Fruit fly (Drosophila melanogaster) S2 (cell line): ENCODE results near the gene tst.

Experiments
- CG8478 ChIP-seq: fragments of >200 bp; optimal IDR thresholded peaks from 2 replicates; lab custom pipeline; 2018
- CTCF ChIP-seq, 2 experiments: fragments of >200 bp; optimal IDR thresholded peaks; 2 replicates each; lab custom pipeline; 2018

DNA sequence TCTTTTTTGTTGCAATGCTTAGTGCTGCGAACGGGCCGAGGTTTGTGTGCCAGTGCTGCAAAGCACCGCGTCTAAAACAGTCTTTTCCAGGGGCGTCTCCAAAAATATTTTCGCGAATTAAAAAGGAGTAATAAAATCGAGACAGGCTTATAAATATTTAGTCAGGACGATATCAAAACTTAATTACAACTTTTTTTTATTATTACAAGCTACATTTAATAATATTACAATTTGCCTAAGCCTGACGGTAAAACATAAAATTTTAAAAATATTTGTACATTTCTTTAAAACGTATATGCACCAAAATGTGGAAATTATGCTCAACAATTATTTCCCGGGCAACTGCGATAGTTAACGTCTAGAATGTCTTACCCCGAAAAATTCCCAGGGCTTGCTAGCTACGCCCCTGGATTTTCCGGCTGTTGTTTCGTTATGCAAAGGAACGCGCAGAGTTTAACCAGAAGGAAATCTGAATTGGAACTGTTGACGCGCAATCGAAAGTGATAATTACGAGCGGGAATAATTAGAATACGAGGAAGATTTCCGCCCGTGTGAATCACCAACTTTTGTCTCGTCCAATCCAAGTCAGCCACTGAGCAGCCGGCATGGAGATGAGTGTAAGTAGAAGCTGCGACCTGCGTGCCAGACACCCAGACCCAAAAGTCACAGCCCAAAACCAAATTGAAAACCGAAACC is 14.6 kb downstream of the tst start, which contains the start of the genes PTPMT1 and Hrd3:
- TF ChIP-seq CTCF (optimal IDR thresholded peaks at IDR 0.05; lab: Kevin White, UChicago) (no peak), CG8478 (lab: Kevin White, UChicago) (no peak)
